Worm (Caenorhabditis elegans) whole organism, early embryonic: ENCODE measurements around the gene sars-1.
"Not testable (repeated sequence)": the region's sequence is repeated elsewhere in the genome, so short reads cannot be mapped to it uniquely, and the experiment has no call there.

Experiments used
- B0310.2 ChIP-seq: sonication (generic microtip); optimal IDR thresholded peaks from 2 replicates; lab custom pipeline; 2016; ENCODE audit warnings: mild to moderate bottlenecking, missing genetic modification characterization, missing compliant biosample characterization
- F13C5.2 ChIP-seq: sonication (generic microtip); optimal IDR thresholded peaks from 2 replicates; lab custom pipeline; 2017; ENCODE audit warnings: mild to moderate bottlenecking, missing genetic modification characterization, inconsistent platforms, missing compliant biosample characterization
- aly-1 ChIP-seq: sonication (generic microtip); optimal IDR thresholded peaks from 2 replicates; lab custom pipeline; 2016; ENCODE audit warnings: missing genetic modification characterization, missing compliant biosample characterization
- ama-1 ChIP-seq: fragments of 150-350 bp; optimal IDR thresholded peaks from 2 replicates; lab custom pipeline; 2014
- ceh-13 ChIP-seq: fragments of 200-800 bp; sonication (Bioruptor generic); optimal IDR thresholded peaks from 2 replicates; lab custom pipeline; 2018; ENCODE audit warnings: mild to moderate bottlenecking, missing genetic modification characterization, missing compliant biosample characterization
- ceh-36 ChIP-seq: sonication (generic microtip); optimal IDR thresholded peaks from 2 replicates; lab custom pipeline; 2016; ENCODE audit warnings: missing genetic modification characterization, inconsistent platforms, missing compliant biosample characterization
- ets-7 ChIP-seq: sonication (generic microtip); optimal IDR thresholded peaks from 2 replicates; lab custom pipeline; 2016; ENCODE audit warnings: missing genotype, missing genetic modification characterization, missing compliant biosample characterization
- flt-1 ChIP-seq: fragments of 200-800 bp; sonication (Bioruptor generic); IDR thresholded peaks from 2 replicates; pipeline ENCODE4 v1.3.6; 2022; ENCODE audit warnings: missing genetic modification characterization, missing compliant biosample characterization
- hmbx-1 ChIP-seq: sonication (generic microtip); optimal IDR thresholded peaks from 2 replicates; lab custom pipeline; 2016; ENCODE audit warnings: mild to moderate bottlenecking, missing genetic modification characterization, missing compliant biosample characterization
- hmg-4 ChIP-seq: fragments of 200-800 bp; sonication (Bioruptor generic); optimal IDR thresholded peaks from 2 replicates; lab custom pipeline; 2018; ENCODE audit warnings: mild to moderate bottlenecking, missing genetic modification characterization, missing compliant biosample characterization
- hnd-1 ChIP-seq: sonication (generic microtip); optimal IDR thresholded peaks from 2 replicates; lab custom pipeline; 2016; ENCODE audit warnings: missing genetic modification characterization, missing compliant biosample characterization
- pes-1 ChIP-seq: fragments of 200-800 bp; sonication (Bioruptor generic); IDR thresholded peaks from 2 replicates; pipeline ENCODE4 v1.3.6; 2022; ENCODE audit warnings: missing genetic modification reagents, missing genetic modification characterization, missing compliant biosample characterization
- scrt-1 ChIP-seq: fragments of 200-800 bp; sonication (Bioruptor generic); IDR thresholded peaks from 2 replicates; pipeline ENCODE4 v1.3.6; 2022; ENCODE audit warnings: missing genetic modification characterization, missing compliant biosample characterization
- sea-1 ChIP-seq: fragments of 200-800 bp; sonication (Bioruptor generic); conservative IDR thresholded peaks from 2 replicates; pipeline ENCODE4 v1.3.6; 2022; ENCODE audit warnings: missing genetic modification characterization, missing compliant biosample characterization
- tbx-11 ChIP-seq: fragments of 200-800 bp; sonication (Bioruptor generic); IDR thresholded peaks from 2 replicates; pipeline ENCODE4 v1.3.6; 2022; ENCODE audit warnings: missing genetic modification characterization, missing compliant biosample characterization
- tbx-37 ChIP-seq: fragments of 200-800 bp; sonication (Bioruptor generic); conservative IDR thresholded peaks from 2 replicates; pipeline ENCODE4 v1.3.6; 2022; ENCODE audit warnings: missing genetic modification reagents, missing genetic modification characterization, missing compliant biosample characterization
- tra-4 ChIP-seq: sonication (generic microtip); optimal IDR thresholded peaks from 2 replicates; lab custom pipeline; 2017; ENCODE audit warnings: missing genetic modification characterization, missing compliant biosample characterization

Gene sars-1

ce11 chrIV:10026129-10026528 is 22.6 kb downstream of the sars-1 start:
- no peak for TF ChIP-seq aly-1
- TF ChIP-seq ets-7: no peak
- no peak for TF ChIP-seq pes-1 (GFP tag; lab: Robert Waterston, UW)
- TF ChIP-seq tbx-11 (GFP tag; lab: Robert Waterston, UW): no peak
- no peak for TF ChIP-seq hmbx-1
- no peak for TF ChIP-seq scrt-1 (GFP tag; lab: Robert Waterston, UW)
- TF ChIP-seq hmg-4 (GFP tag; lab: Kevin White, UChicago): no peak
- TF ChIP-seq ceh-13 (GFP tag; lab: Kevin White, UChicago): no peak
- TF ChIP-seq B0310.2 (tag; lab: Kevin White, UChicago): no peak
- TF ChIP-seq tra-4: no peak
- TF ChIP-seq ceh-36: no peak
- TF ChIP-seq sea-1: no peak
- TF ChIP-seq F13C5.2 (tag; lab: Kevin White, UChicago): no peak
- TF ChIP-seq hnd-1 (tag; lab: Kevin White, UChicago): no peak
- TF ChIP-seq ama-1 (lab: Kevin White, UChicago): no peak
- no peak for TF ChIP-seq flt-1 (GFP tag; lab: Robert Waterston, UW)
- TF ChIP-seq tbx-37 (GFP tag; lab: Robert Waterston, UW): no peak

ce11 chrIV:10027566-10027965 is 24.0 kb downstream of the sars-1 start, which contains the start of gene gipc-2:
Gene gipc-2, minus strand, starts transcription at chrIV:10027666.
- no peak for TF ChIP-seq hnd-1 (tag; lab: Kevin White, UChicago)
- TF ChIP-seq tbx-37 (GFP tag; lab: Robert Waterston, UW): no peak
- TF ChIP-seq aly-1: no peak
- no peak for TF ChIP-seq scrt-1 (GFP tag; lab: Robert Waterston, UW)

DNA sequence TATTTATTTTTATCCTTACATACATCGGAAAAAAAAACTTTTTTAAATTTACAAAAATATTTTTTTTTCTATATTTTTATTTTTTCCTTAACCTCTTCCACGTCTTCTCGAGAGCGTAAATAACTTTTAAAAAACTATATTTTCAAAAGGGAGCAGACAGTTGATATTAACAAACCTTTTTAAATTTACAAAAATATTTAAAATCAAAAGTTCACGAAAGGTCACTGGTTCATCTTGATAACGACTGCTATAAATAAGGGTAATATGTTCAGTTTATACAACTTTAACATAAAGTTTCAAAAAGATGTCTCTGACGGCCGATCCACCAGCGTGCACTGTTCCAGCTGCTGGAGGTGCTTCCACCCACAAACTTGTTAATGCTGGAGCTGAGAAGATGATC is 25.3 kb downstream of the sars-1 start, which contains the start of the genes F44D12.16 and msd-2:
Gene F44D12.16, plus strand, starts transcription at position 301 of the 400 bp plus-strand sequence.
Gene msd-2, plus strand, starts transcription at position 305 of the 400 bp plus-strand sequence.
- not testable (repeated sequence) for TF ChIP-seq hmg-4 (GFP tag; lab: Kevin White, UChicago); ceh-36; ceh-13 (GFP tag; lab: Kevin White, UChicago)

DNA sequence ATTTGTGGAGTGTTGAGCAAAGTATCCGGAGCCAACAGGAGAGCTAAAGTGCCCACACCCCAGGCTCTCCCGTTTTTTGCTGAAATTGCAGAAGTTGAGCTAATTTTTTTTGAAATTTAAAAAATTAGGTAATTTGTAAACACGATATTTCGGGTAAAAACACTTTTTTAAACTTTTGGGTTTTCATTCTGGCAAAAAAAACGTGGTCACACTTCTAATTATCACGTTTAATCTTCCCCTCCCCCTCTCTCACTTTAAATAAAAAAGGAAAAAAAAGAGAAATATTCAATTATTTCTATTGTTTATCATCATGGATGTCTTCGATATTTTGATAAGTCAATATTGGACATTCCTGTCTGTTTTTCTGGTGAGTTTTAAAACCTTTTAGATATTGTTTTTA is 29.5 kb downstream of the sars-1 start, which contains the start of gene F44D12.6:
Gene F44D12.6, plus strand, starts transcription at position 301 of the 400 bp plus-strand sequence.
- no peak for TF ChIP-seq tra-4
- no peak for TF ChIP-seq ets-7
- TF ChIP-seq F13C5.2 (tag; lab: Kevin White, UChicago): no peak
- TF ChIP-seq aly-1: no peak
- no peak for TF ChIP-seq ama-1 (lab: Kevin White, UChicago)
- TF ChIP-seq flt-1 (GFP tag; lab: Robert Waterston, UW): no peak
- TF ChIP-seq tbx-11 (GFP tag; lab: Robert Waterston, UW): no peak
- no peak for TF ChIP-seq sea-1
- TF ChIP-seq ceh-36: no peak
- TF ChIP-seq scrt-1 (GFP tag; lab: Robert Waterston, UW): no peak
- no peak for TF ChIP-seq hnd-1 (tag; lab: Kevin White, UChicago)
- TF ChIP-seq ceh-13 (GFP tag; lab: Kevin White, UChicago): no peak
- TF ChIP-seq pes-1 (GFP tag; lab: Robert Waterston, UW): no peak
- no peak for TF ChIP-seq B0310.2 (tag; lab: Kevin White, UChicago)

- TF ChIP-seq ama-1 (lab: Kevin White, UChicago) (no peak), tbx-11 (GFP tag; lab: Robert Waterston, UW) (no peak), F13C5.2 (tag; lab: Kevin White, UChicago) (no peak), ceh-36 (no peak), tbx-37 (GFP tag; lab: Robert Waterston, UW) (no peak), ets-7 (no peak), B0310.2 (tag; lab: Kevin White, UChicago) (no peak), hmg-4 (GFP tag; lab: Kevin White, UChicago) (no peak), sea-1 (no peak), tra-4 (no peak), hmbx-1 (no peak), scrt-1 (GFP tag; lab: Robert Waterston, UW) (no peak), aly-1 (no peak), pes-1 (GFP tag; lab: Robert Waterston, UW) (no peak)
These were observed 33.4 kb downstream of the sars-1 start, which contains the start of gene F44D12.10 for ce11 chrIV:10036966-10037365. Gene F44D12.10, minus strand, starts transcription at chrIV:10037066.

DNA sequence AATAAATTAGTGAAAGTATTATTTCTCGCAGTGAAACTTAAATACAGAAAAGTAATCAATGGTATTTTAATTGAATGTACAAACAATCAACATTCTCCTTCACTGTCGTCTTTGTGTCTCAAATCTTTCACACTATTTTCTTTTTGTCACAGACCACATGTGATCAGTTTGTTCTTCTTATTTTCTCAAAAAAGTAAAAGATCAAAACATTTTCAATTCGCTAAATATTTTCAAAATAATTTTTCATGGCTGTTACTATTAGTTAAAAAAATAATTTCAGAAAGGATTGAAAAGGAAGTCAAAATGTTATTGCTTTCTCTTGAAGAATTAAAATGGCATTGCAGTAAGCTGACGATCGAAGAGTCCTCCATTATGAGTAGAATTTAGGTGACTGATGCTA is 37.3 kb downstream of the sars-1 start, which contains the start of gene dhs-31:
Gene dhs-31, minus strand, starts transcription at position 101 of the 400 bp plus-strand sequence.
- TF ChIP-seq tbx-11 (GFP tag; lab: Robert Waterston, UW) (no peak), pes-1 (GFP tag; lab: Robert Waterston, UW) (no peak), ceh-36 (no peak), tbx-37 (GFP tag; lab: Robert Waterston, UW) (no peak), hnd-1 (tag; lab: Kevin White, UChicago) (no peak), ets-7 (no peak), tra-4 (no peak), hmbx-1 (no peak), flt-1 (GFP tag; lab: Robert Waterston, UW) (no peak), sea-1 (no peak), hmg-4 (GFP tag; lab: Kevin White, UChicago) (no peak), B0310.2 (tag; lab: Kevin White, UChicago) (no peak), ceh-13 (GFP tag; lab: Kevin White, UChicago) (no peak), ama-1 (lab: Kevin White, UChicago) (no peak), F13C5.2 (tag; lab: Kevin White, UChicago) (no peak), scrt-1 (GFP tag; lab: Robert Waterston, UW) (no peak), aly-1 (no peak)

- TF ChIP-seq ets-7: no peak
- no peak for TF ChIP-seq ceh-13 (GFP tag; lab: Kevin White, UChicago)
- TF ChIP-seq pes-1 (GFP tag; lab: Robert Waterston, UW): no peak
- TF ChIP-seq flt-1 (GFP tag; lab: Robert Waterston, UW): no peak
- no peak for TF ChIP-seq hmbx-1
- TF ChIP-seq B0310.2 (tag; lab: Kevin White, UChicago): no peak
- no peak for TF ChIP-seq aly-1
- TF ChIP-seq sea-1: no peak
- no peak for TF ChIP-seq tbx-37 (GFP tag; lab: Robert Waterston, UW)
- no peak for TF ChIP-seq F13C5.2 (tag; lab: Kevin White, UChicago)
- TF ChIP-seq hnd-1 (tag; lab: Kevin White, UChicago): no peak
- no peak for TF ChIP-seq scrt-1 (GFP tag; lab: Robert Waterston, UW)
These were observed 39.4 kb downstream of the sars-1 start, which contains the start of gene frk-1 for ce11 chrIV:10042881-10043280. Gene frk-1, plus strand, starts transcription at chrIV:10043181.
